Fruit fly (Drosophila melanogaster) whole organism, adult: ENCODE measurements around the gene COX7AL.

Experiments used
- CG11617 ChIP-seq: fragments of 200-800 bp; sonication (Bioruptor generic); optimal IDR thresholded peaks from 2 replicates; lab custom pipeline; 2017; ENCODE audit warnings: mild to moderate bottlenecking, missing biosample characterization, missing genetic modification reagents, missing genetic modification characterization
- CG12768 ChIP-seq: fragments of 200-800 bp; sonication (Bioruptor generic); optimal IDR thresholded peaks from 2 replicates; lab custom pipeline; 2017; ENCODE audit warnings: missing biosample characterization, missing genetic modification characterization, mild to moderate bottlenecking, moderate library complexity, missing genetic modification reagents
- CG14711 ChIP-seq: fragments of 200-800 bp; sonication (Bioruptor generic); optimal IDR thresholded peaks from 2 replicates; lab custom pipeline; 2018; ENCODE audit warnings: missing biosample characterization, mild to moderate bottlenecking, missing genetic modification characterization, moderate library complexity
- CG1620 ChIP-seq: fragments of 200-800 bp; sonication (Bioruptor generic); optimal IDR thresholded peaks from 2 replicates; lab custom pipeline; 2016; ENCODE audit warnings: missing biosample characterization, missing genetic modification characterization
- CG33017 ChIP-seq: fragments of 200-800 bp; sonication (Bioruptor generic); optimal IDR thresholded peaks from 2 replicates; lab custom pipeline; 2018; ENCODE audit warnings: missing biosample characterization, mild to moderate bottlenecking, missing genetic modification characterization, moderate library complexity
- CG5204 ChIP-seq: fragments of 200-800 bp; sonication (Bioruptor generic); optimal IDR thresholded peaks from 2 replicates; lab custom pipeline; 2016; ENCODE audit warnings: missing biosample characterization, missing genetic modification characterization
- CG7045 ChIP-seq: fragments of 200-800 bp; sonication (Bioruptor generic); optimal IDR thresholded peaks from 2 replicates; lab custom pipeline; 2017; ENCODE audit warnings: missing biosample characterization, mild to moderate bottlenecking, missing genetic modification characterization
- CG7101 ChIP-seq: fragments of 200-800 bp; sonication (Bioruptor generic); optimal IDR thresholded peaks from 2 replicates; lab custom pipeline; 2018; ENCODE audit warnings: missing biosample characterization, mild to moderate bottlenecking, missing genetic modification characterization, moderate library complexity
- Clk ChIP-seq: fragments of 200-800 bp; sonication (Bioruptor generic); optimal IDR thresholded peaks from 2 replicates; lab custom pipeline; 2017; ENCODE audit warnings: missing biosample characterization, missing genetic modification characterization
- Crg-1 ChIP-seq: fragments of 200-800 bp; sonication (Bioruptor generic); optimal IDR thresholded peaks from 2 replicates; lab custom pipeline; 2016; ENCODE audit warnings: missing biosample characterization, missing genetic modification characterization
- Hr96 ChIP-seq: fragments of 200-800 bp; sonication (Bioruptor generic); optimal IDR thresholded peaks from 2 replicates; lab custom pipeline; 2016; ENCODE audit warnings: missing biosample characterization, missing genetic modification characterization
- Mnt ChIP-seq: fragments of 200-800 bp; sonication (Bioruptor generic); optimal IDR thresholded peaks from 2 replicates; lab custom pipeline; 2016; ENCODE audit warnings: missing biosample characterization, mild to moderate bottlenecking, missing genetic modification characterization
- bab1 ChIP-seq: fragments of 200-800 bp; sonication (Bioruptor generic); optimal IDR thresholded peaks from 3 replicates; lab custom pipeline; 2019; ENCODE audit warnings: missing biosample characterization, mild to moderate bottlenecking, missing genetic modification characterization, moderate library complexity
- cic ChIP-seq: fragments of 200-800 bp; sonication (Bioruptor generic); optimal IDR thresholded peaks from 2 replicates; lab custom pipeline; 2017; ENCODE audit warnings: missing biosample characterization, mild to moderate bottlenecking, missing genetic modification characterization, moderate library complexity
- cnc ChIP-seq, 2 experiments: fragments of >200 bp; optimal IDR thresholded peaks; 2 replicates each; lab custom pipeline; 2017
- kay ChIP-seq: fragments of 200-800 bp; sonication (Bioruptor generic); peaks from one replicate; lab custom pipeline; 2016; ENCODE audit warnings: missing biosample characterization, missing genetic modification characterization, borderline replicate concordance
- ovo ChIP-seq: fragments of 200-800 bp; sonication (Bioruptor generic); optimal IDR thresholded peaks from 2 replicates; lab custom pipeline; 2016; ENCODE audit warnings: missing biosample characterization, missing genetic modification characterization
- pad ChIP-seq: fragments of 200-800 bp; sonication (Bioruptor generic); optimal IDR thresholded peaks from 3 replicates; lab custom pipeline; 2017; ENCODE audit warnings: missing biosample characterization, missing genetic modification characterization, mild to moderate bottlenecking, moderate library complexity, missing genetic modification reagents
- tj ChIP-seq: fragments of 200-800 bp; sonication (Bioruptor generic); optimal IDR thresholded peaks from 3 replicates; lab custom pipeline; 2017; ENCODE audit warnings: missing biosample characterization, mild to moderate bottlenecking, missing genetic modification characterization, moderate library complexity
- toe ChIP-seq: fragments of 200-800 bp; sonication (Bioruptor generic); optimal IDR thresholded peaks from 2 replicates; lab custom pipeline; 2016; ENCODE audit warnings: missing biosample characterization, missing genetic modification characterization

COX7AL gene

dm6 chr3R:8343251-8343744 lies at the start of gene COX7AL, which contains the start of gene PNKP:
Gene COX7AL (plus strand): TSS chr3R:8343669.
Gene PNKP (minus strand): TSS chr3R:8343516.
- TF ChIP-seq CG1620: no peak
- TF ChIP-seq ovo (GFP tag; lab: Kevin White, UChicago): no peak
- TF ChIP-seq bab1: no peak
- TF ChIP-seq kay (GFP tag; lab: Kevin White, UChicago): no peak
- no peak for TF ChIP-seq CG5204 (GFP tag; lab: Kevin White, UChicago)
- TF ChIP-seq CG12768 (GFP tag; lab: Kevin White, UChicago): no peak
- no peak for TF ChIP-seq Clk (GFP tag; lab: Kevin White, UChicago)
- TF ChIP-seq cic (GFP tag; lab: Kevin White, UChicago): no peak
- TF ChIP-seq cnc (optimal IDR thresholded peaks at IDR 0.05; lab: Kevin White, UChicago): no peak
- TF ChIP-seq Crg-1: no peak
- no peak for TF ChIP-seq Mnt (GFP tag; lab: Kevin White, UChicago)
- no peak for TF ChIP-seq CG33017
- TF ChIP-seq CG11617 (GFP tag; lab: Kevin White, UChicago): no peak
- no peak for TF ChIP-seq toe (GFP tag; lab: Kevin White, UChicago)
- no peak for TF ChIP-seq CG7101 (tag; lab: Kevin White, UChicago)
- TF ChIP-seq tj (GFP tag; lab: Kevin White, UChicago): no peak
- no peak for TF ChIP-seq CG14711 (tag; lab: Kevin White, UChicago)
- TF ChIP-seq pad: no peak
- TF ChIP-seq CG7045 (GFP tag; lab: Kevin White, UChicago): no peak
- TF ChIP-seq Hr96 (GFP tag; lab: Kevin White, UChicago): no peak

- TF ChIP-seq toe (GFP tag; lab: Kevin White, UChicago): no peak
- peak; percentile 50 for TF ChIP-seq Mnt (GFP tag; lab: Kevin White, UChicago)
- no peak for TF ChIP-seq ovo (GFP tag; lab: Kevin White, UChicago)
- TF ChIP-seq CG7045 (GFP tag; lab: Kevin White, UChicago): no peak
- TF ChIP-seq Clk (GFP tag; lab: Kevin White, UChicago): no peak
- no peak for TF ChIP-seq Hr96 (GFP tag; lab: Kevin White, UChicago)
- TF ChIP-seq CG14711 (tag; lab: Kevin White, UChicago): no peak
- TF ChIP-seq pad: peak; percentile 19
- TF ChIP-seq CG1620: no peak
- TF ChIP-seq cic (GFP tag; lab: Kevin White, UChicago): no peak
- no peak for TF ChIP-seq Crg-1
- no peak for TF ChIP-seq CG12768 (GFP tag; lab: Kevin White, UChicago)
- TF ChIP-seq CG7101 (tag; lab: Kevin White, UChicago): peak; percentile 8
- TF ChIP-seq CG11617 (GFP tag; lab: Kevin White, UChicago): peak; percentile 0
- no peak for TF ChIP-seq CG33017
- no peak for TF ChIP-seq tj (GFP tag; lab: Kevin White, UChicago)
- TF ChIP-seq cnc (optimal IDR thresholded peaks at IDR 0.05; lab: Kevin White, UChicago): no peak
- TF ChIP-seq kay (GFP tag; lab: Kevin White, UChicago): peak; percentile 73
- no peak for TF ChIP-seq CG5204 (GFP tag; lab: Kevin White, UChicago)
- peak; percentile 34 for TF ChIP-seq bab1
Observed at dm6 chr3R:8300928-8301752, 42.3 kb upstream of the COX7AL start, which contains the start of the genes CG9626 and mRpL1. Gene CG9626 (minus strand): TSS chr3R:8300978. Gene mRpL1 (plus strand): TSS chr3R:8301440.

- TF ChIP-seq CG33017: no peak
- peak; percentile 8 for TF ChIP-seq CG12768 (GFP tag; lab: Kevin White, UChicago)
- no peak for TF ChIP-seq kay (GFP tag; lab: Kevin White, UChicago)
- TF ChIP-seq bab1: peak; percentile 64
- TF ChIP-seq Mnt (GFP tag; lab: Kevin White, UChicago): peak; percentile 6
- TF ChIP-seq pad: peak; percentile 7
- TF ChIP-seq CG11617 (GFP tag; lab: Kevin White, UChicago): no peak
Observed at dm6 chr3R:8303848-8304247, 39.6 kb upstream of the COX7AL start, which contains the start of gene nac. Gene nac (minus strand): TSS chr3R:8304023.

- TF ChIP-seq ovo (GFP tag; lab: Kevin White, UChicago): peak; percentile 21
- peak; percentile 34 for TF ChIP-seq CG12768 (GFP tag; lab: Kevin White, UChicago)
- peak; percentile 64 for TF ChIP-seq CG7101 (tag; lab: Kevin White, UChicago)
- no peak for TF ChIP-seq CG7045 (GFP tag; lab: Kevin White, UChicago)
- no peak for TF ChIP-seq pad
- TF ChIP-seq Hr96 (GFP tag; lab: Kevin White, UChicago): no peak
- TF ChIP-seq kay (GFP tag; lab: Kevin White, UChicago): no peak
- peak; percentile 64 for TF ChIP-seq cic (GFP tag; lab: Kevin White, UChicago)
- TF ChIP-seq Clk (GFP tag; lab: Kevin White, UChicago): peak; percentile 41
- peak; percentile 11 for TF ChIP-seq CG11617 (GFP tag; lab: Kevin White, UChicago)
- TF ChIP-seq toe (GFP tag; lab: Kevin White, UChicago): peak; percentile 64
- peak; percentile 74 for TF ChIP-seq Crg-1
- peak; percentile 53 for TF ChIP-seq bab1
- TF ChIP-seq CG33017: peak; percentile 29
- TF ChIP-seq CG1620: peak; percentile 76
- no peak for TF ChIP-seq tj (GFP tag; lab: Kevin White, UChicago)
- no peak for TF ChIP-seq CG5204 (GFP tag; lab: Kevin White, UChicago)
- no peak for TF ChIP-seq cnc (optimal IDR thresholded peaks at IDR 0.05; lab: Kevin White, UChicago)
- TF ChIP-seq Mnt (GFP tag; lab: Kevin White, UChicago): peak; percentile 66
- TF ChIP-seq CG14711 (tag; lab: Kevin White, UChicago): peak; percentile 1
Observed at dm6 chr3R:8305110-8305509, 38.4 kb upstream of the COX7AL start, which contains the start of gene Sgt1. Gene Sgt1 (minus strand): TSS chr3R:8305274.
